Worm (Caenorhabditis elegans) whole organism, young adult: Measurements from ENCODE around the gene C47E12.3.
A peak's percentile ranks its signal among the peaks of the same experiment; 100 is the strongest.

Source experiments
- B0035.1 ChIP-seq: sonication (generic microtip); optimal IDR thresholded peaks from 2 replicates; lab custom pipeline; 2016; ENCODE audit warnings: missing genetic modification characterization, mild to moderate bottlenecking, missing compliant biosample characterization, missing genotype, missing genetic modification reagents
- C17E4.6 ChIP-seq: fragments of 200-800 bp; sonication (Bioruptor generic); IDR thresholded peaks from 2 replicates; pipeline ENCODE4 v1.3.6; 2022; ENCODE audit warnings: missing genetic modification reagents, missing genetic modification characterization, missing compliant biosample characterization
- F22D6.2 ChIP-seq: sonication (generic microtip); optimal IDR thresholded peaks from 2 replicates; lab custom pipeline; 2016; ENCODE audit warnings: mild to moderate bottlenecking, missing genetic modification characterization, missing compliant biosample characterization
- F23B12.7 ChIP-seq: sonication (generic microtip); optimal IDR thresholded peaks from 2 replicates; lab custom pipeline; 2017; ENCODE audit warnings: missing genetic modification characterization, mild to moderate bottlenecking, missing compliant biosample characterization, antibody characterized with exemption, moderate library complexity; ENCODE audit not compliant: insufficient read depth
- F39B2.1 ChIP-seq: fragments of 200-800 bp; sonication (Bioruptor generic); IDR thresholded peaks from 2 replicates; pipeline ENCODE4 v1.3.6; 2022; ENCODE audit warnings: missing genetic modification reagents, missing genetic modification characterization, missing compliant biosample characterization
- F49E8.2 ChIP-seq: sonication (generic microtip); optimal IDR thresholded peaks from 3 replicates; lab custom pipeline; 2017; ENCODE audit warnings: missing genetic modification characterization, mild to moderate bottlenecking, missing compliant biosample characterization, antibody characterized with exemption, moderate library complexity; ENCODE audit not compliant: insufficient read depth
- F52B5.7 ChIP-seq: sonication (generic microtip); optimal IDR thresholded peaks from 2 replicates; lab custom pipeline; 2016; ENCODE audit warnings: mild to moderate bottlenecking, missing genetic modification characterization, missing compliant biosample characterization
- F57C9.4 ChIP-seq: sonication (generic microtip); optimal IDR thresholded peaks from 2 replicates; lab custom pipeline; 2017; ENCODE audit warnings: mild to moderate bottlenecking, missing genetic modification characterization, missing compliant biosample characterization
- K11D2.4 ChIP-seq: fragments of 200-800 bp; sonication (Bioruptor generic); IDR thresholded peaks from 2 replicates; pipeline ENCODE4 v1.3.6; 2022; ENCODE audit warnings: missing genetic modification reagents, missing genetic modification characterization, missing compliant biosample characterization
- Y53F4B.3 ChIP-seq: fragments of 200-800 bp; sonication (Bioruptor generic); IDR thresholded peaks from 2 replicates; pipeline ENCODE4 v1.3.6; 2022; ENCODE audit warnings: missing genetic modification reagents, missing genetic modification characterization, missing compliant biosample characterization
- Y67H2A.10 ChIP-seq: fragments of 200-800 bp; sonication (Bioruptor generic); conservative IDR thresholded peaks from 2 replicates; pipeline ENCODE4 v1.3.6; 2022; ENCODE audit warnings: missing genetic modification reagents, missing genetic modification characterization, missing compliant biosample characterization
- Y79H2A.3 ChIP-seq: fragments of 200-800 bp; sonication (Bioruptor generic); conservative IDR thresholded peaks from 2 replicates; pipeline ENCODE4 v1.3.6; 2022; ENCODE audit warnings: missing genetic modification reagents, missing genetic modification characterization, missing compliant biosample characterization
- aptf-3 ChIP-seq: fragments of 200-800 bp; sonication (Bioruptor generic); IDR thresholded peaks from 2 replicates; pipeline ENCODE4 v1.3.6; 2022; ENCODE audit warnings: missing genetic modification characterization, missing compliant biosample characterization
- attf-5 ChIP-seq: fragments of 200-800 bp; sonication (Bioruptor generic); optimal IDR thresholded peaks from 2 replicates; lab custom pipeline; 2018; ENCODE audit warnings: mild to moderate bottlenecking, missing genetic modification characterization, missing compliant biosample characterization
- bed-2 ChIP-seq: fragments of 200-800 bp; sonication (Bioruptor generic); IDR thresholded peaks from 2 replicates; pipeline ENCODE4 v1.3.6; 2022; ENCODE audit warnings: missing genetic modification reagents, missing genetic modification characterization, missing compliant biosample characterization
- cebp-1 ChIP-seq, 2 experiments: fragments of 200-800 bp in 1 of 2; sonication (Bioruptor generic) in 1 of 2; sonication (generic microtip) in 1 of 2; IDR thresholded peaks in 1 of 2; optimal IDR thresholded peaks in 1 of 2; 2 replicates each; pipeline versions ENCODE4 v1.3.6 to Lab custom; 2017 to 2022; ENCODE audit warnings: missing compliant biosample characterization in 2 of 2, missing genetic modification characterization in 2 of 2, mild to moderate bottlenecking in 1 of 2, missing genetic modification reagents in 1 of 2, moderate library complexity in 1 of 2
- cebp-2 ChIP-seq: fragments of 200-800 bp; sonication (Bioruptor generic); IDR thresholded peaks from 2 replicates; pipeline ENCODE4 v1.3.6; 2022; ENCODE audit warnings: missing genetic modification characterization, missing compliant biosample characterization
- ceh-40 ChIP-seq: fragments of 200-800 bp; sonication (Bioruptor generic); IDR thresholded peaks from 2 replicates; pipeline ENCODE4 v1.3.6; 2022; ENCODE audit warnings: missing genetic modification characterization, missing compliant biosample characterization
- dox-1 ChIP-seq: fragments of 200-800 bp; sonication (Bioruptor generic); IDR thresholded peaks from 2 replicates; pipeline ENCODE4 v1.3.6; 2022; ENCODE audit warnings: missing genetic modification reagents, missing genetic modification characterization, missing compliant biosample characterization
- efl-1 ChIP-seq: fragments of 150-350 bp; optimal IDR thresholded peaks from 2 replicates; lab custom pipeline; 2014; ENCODE audit warnings: missing biosample characterization, missing genetic modification reagents, missing genetic modification characterization
- egl-18 ChIP-seq: fragments of 200-800 bp; sonication (Bioruptor generic); IDR thresholded peaks from 2 replicates; pipeline ENCODE4 v1.3.6; 2022; ENCODE audit warnings: missing genetic modification reagents, missing genetic modification characterization, missing compliant biosample characterization
- egrh-3 ChIP-seq: fragments of 200-800 bp; sonication (Bioruptor generic); IDR thresholded peaks from 2 replicates; pipeline ENCODE4 v1.3.6; 2022; ENCODE audit warnings: missing genetic modification reagents, missing genetic modification characterization, missing compliant biosample characterization
- ekl-4 ChIP-seq: fragments of 200-800 bp; sonication (Bioruptor generic); IDR thresholded peaks from 2 replicates; pipeline ENCODE4 v1.3.6; 2022; ENCODE audit warnings: missing genetic modification reagents, missing genetic modification characterization, missing compliant biosample characterization
- fkh-3 ChIP-seq: sonication (generic microtip); optimal IDR thresholded peaks from 2 replicates; lab custom pipeline; 2016; ENCODE audit warnings: mild to moderate bottlenecking, missing genetic modification characterization, missing compliant biosample characterization
- him-1 ChIP-seq: sonication (generic microtip); optimal IDR thresholded peaks from 2 replicates; lab custom pipeline; 2016; ENCODE audit warnings: missing genotype, missing genetic modification reagents, missing genetic modification characterization, missing compliant biosample characterization
- hlh-12 ChIP-seq: sonication (generic microtip); optimal IDR thresholded peaks from 2 replicates; lab custom pipeline; 2016; ENCODE audit warnings: missing genetic modification characterization, missing compliant biosample characterization
- hlh-26 ChIP-seq: fragments of 200-800 bp; sonication (Bioruptor generic); conservative IDR thresholded peaks from 2 replicates; pipeline ENCODE4 v1.3.6; 2022; ENCODE audit warnings: missing genetic modification reagents, missing genetic modification characterization, missing compliant biosample characterization
- hmg-1.2 ChIP-seq: fragments of 200-800 bp; sonication (Bioruptor generic); IDR thresholded peaks from 2 replicates; pipeline ENCODE4 v1.3.6; 2022; ENCODE audit warnings: missing genetic modification reagents, missing genetic modification characterization, missing compliant biosample characterization
- hmg-20 ChIP-seq: fragments of 200-800 bp; sonication (Bioruptor generic); IDR thresholded peaks from 2 replicates; pipeline ENCODE4 v1.3.6; 2022; ENCODE audit warnings: missing genetic modification reagents, missing genetic modification characterization, missing compliant biosample characterization
- hrde-1 ChIP-seq: sonication (generic microtip); optimal IDR thresholded peaks from 2 replicates; lab custom pipeline; 2016; ENCODE audit warnings: missing genetic modification characterization, mild to moderate bottlenecking, missing compliant biosample characterization, moderate library complexity, missing genotype, missing genetic modification reagents, borderline replicate concordance
- hsf-1 ChIP-seq: fragments of 200-800 bp; sonication (Bioruptor generic); IDR thresholded peaks from 2 replicates; pipeline ENCODE4 v1.3.6; 2022; ENCODE audit warnings: missing genetic modification reagents, missing genetic modification characterization, missing compliant biosample characterization
- lsl-1 ChIP-seq: fragments of 200-800 bp; sonication (Bioruptor generic); optimal IDR thresholded peaks from 2 replicates; lab custom pipeline; 2018; ENCODE audit warnings: mild to moderate bottlenecking, missing genetic modification characterization, moderate library complexity, missing compliant biosample characterization
- madf-8 ChIP-seq: fragments of 200-800 bp; sonication (Bioruptor generic); conservative IDR thresholded peaks from 2 replicates; pipeline ENCODE4 v1.3.6; 2022; ENCODE audit warnings: missing genetic modification reagents, missing genetic modification characterization, missing compliant biosample characterization
- nfya-1 ChIP-seq: sonication (generic microtip); optimal IDR thresholded peaks from 2 replicates; lab custom pipeline; 2017; ENCODE audit warnings: antibody characterized with exemption, missing compliant biosample characterization, missing genetic modification characterization, borderline replicate concordance; ENCODE audit not compliant: insufficient read depth
- nhr-120 ChIP-seq: fragments of 200-800 bp; sonication (Bioruptor generic); IDR thresholded peaks from 2 replicates; pipeline ENCODE4 v1.3.6; 2022; ENCODE audit warnings: missing genetic modification characterization, missing compliant biosample characterization
- nhr-27 ChIP-seq: fragments of 200-800 bp; sonication (Bioruptor generic); optimal IDR thresholded peaks from 2 replicates; lab custom pipeline; 2018; ENCODE audit warnings: mild to moderate bottlenecking, missing genetic modification characterization, moderate library complexity, missing compliant biosample characterization
- nhr-80 ChIP-seq: sonication (generic microtip); optimal IDR thresholded peaks from 2 replicates; lab custom pipeline; 2016; ENCODE audit warnings: missing genetic modification characterization, missing compliant biosample characterization
- pbrm-1 ChIP-seq: fragments of 200-800 bp; sonication (Bioruptor generic); IDR thresholded peaks from 2 replicates; pipeline ENCODE4 v1.3.6; 2022; ENCODE audit warnings: missing genetic modification reagents, missing genetic modification characterization, missing compliant biosample characterization
- repo-1 ChIP-seq: sonication (generic microtip); optimal IDR thresholded peaks from 2 replicates; lab custom pipeline; 2017; ENCODE audit warnings: mild to moderate bottlenecking, missing genetic modification characterization, missing compliant biosample characterization
- sdz-38 ChIP-seq: sonication (generic microtip); optimal IDR thresholded peaks from 2 replicates; lab custom pipeline; 2016; ENCODE audit warnings: missing genotype, missing genetic modification characterization, missing compliant biosample characterization
- sea-2 ChIP-seq: fragments of 200-800 bp; sonication (Bioruptor generic); IDR thresholded peaks from 2 replicates; pipeline ENCODE4 v1.3.6; 2022; ENCODE audit warnings: missing genetic modification characterization, missing compliant biosample characterization
- snpc-1.1 ChIP-seq: sonication (generic microtip); optimal IDR thresholded peaks from 2 replicates; lab custom pipeline; 2017; ENCODE audit warnings: missing genetic modification characterization, mild to moderate bottlenecking, missing compliant biosample characterization, antibody characterized with exemption, moderate library complexity, missing genotype, missing genetic modification reagents; ENCODE audit not compliant: insufficient read depth
- somi-1 ChIP-seq: fragments of 200-800 bp; sonication (Bioruptor generic); optimal IDR thresholded peaks from 2 replicates; lab custom pipeline; 2018; ENCODE audit warnings: mild to moderate bottlenecking, missing genetic modification characterization, missing compliant biosample characterization
- tlf-1 ChIP-seq: fragments of 200-800 bp; sonication (Bioruptor generic); optimal IDR thresholded peaks from 2 replicates; lab custom pipeline; 2018; ENCODE audit warnings: mild to moderate bottlenecking, missing genetic modification characterization, missing compliant biosample characterization
- unc-130 ChIP-seq: sonication (generic microtip); optimal IDR thresholded peaks from 2 replicates; lab custom pipeline; 2016; ENCODE audit warnings: missing genetic modification reagents, missing genetic modification characterization, missing compliant biosample characterization
- ztf-18 ChIP-seq: sonication (generic microtip); optimal IDR thresholded peaks from 2 replicates; lab custom pipeline; 2016; ENCODE audit warnings: missing genotype, mild to moderate bottlenecking, missing genetic modification characterization, missing compliant biosample characterization
- ztf-3 ChIP-seq: fragments of 200-800 bp; sonication (Bioruptor generic); optimal IDR thresholded peaks from 2 replicates; lab custom pipeline; 2018; ENCODE audit warnings: mild to moderate bottlenecking, missing genetic modification characterization, missing compliant biosample characterization

C47E12.3 gene

ce11 chrIV:9998487-9999218 lies 3.0 kb downstream of the C47E12.3 start, which contains the start of gene pyp-1:
Gene pyp-1, minus strand, starts transcription at chrIV:9998925.
- TF ChIP-seq sdz-38 (tag; lab: Kevin White, UChicago) = no peak
- no peak for TF ChIP-seq ekl-4
- TF ChIP-seq hsf-1 (GFP tag; lab: Robert Waterston, UW) = no peak
- no peak for TF ChIP-seq ceh-40
- no peak for TF ChIP-seq F22D6.2 (tag; lab: Kevin White, UChicago)
- no peak for TF ChIP-seq snpc-1.1 (tag; lab: Kevin White, UChicago)
- no peak for TF ChIP-seq hmg-20 (GFP tag; lab: Robert Waterston, UW)
- TF ChIP-seq Y67H2A.10 (GFP tag; lab: Robert Waterston, UW) = no peak
- TF ChIP-seq repo-1 (tag; lab: Kevin White, UChicago) = no peak
- TF ChIP-seq sea-2 (GFP tag; lab: Robert Waterston, UW) = no peak
- TF ChIP-seq pbrm-1 (GFP tag; lab: Robert Waterston, UW) = 0 out of 2 replicates have a peak, but pooled peaks have one; percentile 10
- TF ChIP-seq nhr-27 (tag; lab: Kevin White, UChicago) = no peak
- no peak for TF ChIP-seq F57C9.4 (tag; lab: Kevin White, UChicago)
- peak; percentile 89 for TF ChIP-seq lsl-1
- no peak for TF ChIP-seq fkh-3 (tag; lab: Kevin White, UChicago)
- TF ChIP-seq somi-1 (GFP tag; lab: Kevin White, UChicago) = no peak
- TF ChIP-seq hlh-26 (GFP tag; lab: Robert Waterston, UW) = no peak
- no peak for TF ChIP-seq ztf-3
- TF ChIP-seq egrh-3 (GFP tag; lab: Robert Waterston, UW) = no peak
- TF ChIP-seq K11D2.4 (GFP tag; lab: Robert Waterston, UW) = no peak
- TF ChIP-seq bed-2 (GFP tag; lab: Robert Waterston, UW) = no peak
- TF ChIP-seq F52B5.7 = no peak
- no peak for TF ChIP-seq hmg-1.2
- TF ChIP-seq nhr-80 (tag; lab: Kevin White, UChicago) = peak; percentile 18
- TF ChIP-seq him-1 (tag; lab: Kevin White, UChicago) = no peak
- no peak for TF ChIP-seq ztf-18 (tag; lab: Kevin White, UChicago)
- TF ChIP-seq attf-5 (GFP tag; lab: Kevin White, UChicago) = no peak
- no peak for TF ChIP-seq B0035.1
- no peak for TF ChIP-seq C17E4.6 (GFP tag; lab: Robert Waterston, UW)
- TF ChIP-seq cebp-1 (GFP tag; IDR thresholded peaks at IDR 0.05; lab: Robert Waterston, UW) = no peak
- TF ChIP-seq cebp-1 (tag; optimal IDR thresholded peaks at IDR 0.05; lab: Kevin White, UChicago) = peak; percentile 31
- no peak for TF ChIP-seq F39B2.1
- TF ChIP-seq F23B12.7 (tag; lab: Kevin White, UChicago) = peak; percentile 17
- no peak for TF ChIP-seq hrde-1
- TF ChIP-seq egl-18 (GFP tag; lab: Robert Waterston, UW) = no peak
- no peak for TF ChIP-seq nhr-120 (GFP tag; lab: Robert Waterston, UW)
- TF ChIP-seq efl-1 (GFP tag; lab: Kevin White, UChicago) = peak; percentile 27
- TF ChIP-seq aptf-3 = no peak
- no peak for TF ChIP-seq nfya-1 (tag; lab: Kevin White, UChicago)
- TF ChIP-seq F49E8.2 (tag; lab: Kevin White, UChicago) = peak; percentile 8
- no peak for TF ChIP-seq dox-1
- no peak for TF ChIP-seq Y79H2A.3
- TF ChIP-seq Y53F4B.3 (GFP tag; lab: Robert Waterston, UW) = no peak
- TF ChIP-seq unc-130 (GFP tag; lab: Kevin White, UChicago) = no peak
- TF ChIP-seq tlf-1 (GFP tag; lab: Kevin White, UChicago) = no peak
- no peak for TF ChIP-seq hlh-12 (tag; lab: Kevin White, UChicago)
- peak; percentile 98 for TF ChIP-seq madf-8
- no peak for TF ChIP-seq cebp-2
